Worm (Caenorhabditis elegans): Measurements from ENCODE around the gene egl-27.

DNA sequence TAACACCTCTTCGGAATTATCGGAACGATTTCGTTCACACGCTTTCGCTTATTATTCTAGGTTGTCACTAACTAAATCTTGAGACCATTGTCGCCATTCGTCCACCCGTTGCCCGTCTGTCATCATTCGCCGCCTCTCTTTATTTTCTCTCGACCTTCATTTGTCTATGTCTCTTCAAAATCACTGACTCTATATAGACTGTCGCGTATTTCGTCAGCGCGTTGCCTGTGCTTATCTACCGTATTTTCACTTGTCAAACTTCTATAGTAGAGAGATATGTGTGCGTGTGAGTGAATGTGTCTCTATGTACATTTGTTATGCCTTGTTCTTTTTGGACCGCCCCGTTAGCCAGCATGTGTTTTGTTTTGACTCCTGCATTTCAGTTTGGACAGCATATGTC, 5.7 kb upstream of the egl-27 start:
- TF ChIP-seq him-1 (tag; optimal IDR thresholded peaks at IDR 0.05) (no peak), dao-5 (tag; optimal IDR thresholded peaks at IDR 0.05) (no peak), W03F9.2 (tag; optimal IDR thresholded peaks at IDR 0.05) (no peak)
